Worm (Caenorhabditis elegans) whole organism, L1 larva: ENCODE results near the gene dod-19.

ENCODE experiments used
- ama-1 ChIP-seq: fragments of 150-350 bp; optimal IDR thresholded peaks from 2 replicates; lab custom pipeline; 2014
- egl-13 ChIP-seq: sonication (generic microtip); optimal IDR thresholded peaks from 2 replicates; lab custom pipeline; 2016; ENCODE audit warnings: missing genotype, missing genetic modification reagents, missing genetic modification characterization, missing compliant biosample characterization
- hlh-4 ChIP-seq: sonication (generic microtip); optimal IDR thresholded peaks from 2 replicates; lab custom pipeline; 2016; ENCODE audit warnings: mild to moderate bottlenecking, missing genetic modification characterization, missing compliant biosample characterization
- hpl-2 ChIP-seq: fragments of 150-350 bp; optimal IDR thresholded peaks from 2 replicates; lab custom pipeline; 2014; ENCODE audit warnings: missing biosample characterization, missing genetic modification reagents, missing genetic modification characterization
- nhr-237 ChIP-seq: fragments of 150-350 bp; optimal IDR thresholded peaks from 2 replicates; lab custom pipeline; 2014; ENCODE audit warnings: missing biosample characterization, missing genetic modification characterization

DNA sequence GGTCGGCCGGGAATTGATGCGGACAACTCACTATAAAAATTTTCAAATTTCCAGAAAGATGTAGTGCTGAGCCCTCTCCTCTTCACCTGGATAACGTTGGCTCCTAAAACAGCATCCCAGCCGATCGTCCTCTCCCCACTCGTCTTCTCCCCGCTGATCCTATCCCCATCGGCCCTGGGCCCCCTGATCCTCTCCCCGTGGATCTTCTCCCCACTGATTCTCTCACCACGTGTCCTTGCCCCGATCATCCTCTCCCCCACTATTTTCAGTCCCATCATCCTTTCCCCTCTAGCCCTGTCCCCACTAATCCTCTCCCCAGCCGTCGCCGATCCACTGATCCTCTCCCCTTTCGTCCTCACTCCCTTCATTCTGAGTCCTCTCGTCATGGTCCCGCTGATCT is 41.4 kb downstream of the dod-19 start:
- no peak for TF ChIP-seq nhr-237 (tag; lab: Kevin White, UChicago)
- no peak for TF ChIP-seq egl-13 (tag; lab: Kevin White, UChicago)
- TF ChIP-seq hpl-2, result no peak
- TF ChIP-seq ama-1 (lab: Kevin White, UChicago), result no peak
- no peak for TF ChIP-seq hlh-4 (tag; lab: Kevin White, UChicago)
